Worm (Caenorhabditis elegans) whole organism, early embryonic: ENCODE measurements around the gene ttr-54.

Source experiments
- ama-1 ChIP-seq: fragments of 150-350 bp; optimal IDR thresholded peaks from 2 replicates; lab custom pipeline; 2014
- ceh-13 ChIP-seq: fragments of 200-800 bp; sonication (Bioruptor generic); optimal IDR thresholded peaks from 2 replicates; lab custom pipeline; 2018; ENCODE audit warnings: mild to moderate bottlenecking, missing genetic modification characterization, missing compliant biosample characterization
- flt-1 ChIP-seq: fragments of 200-800 bp; sonication (Bioruptor generic); IDR thresholded peaks from 2 replicates; pipeline ENCODE4 v1.3.6; 2022; ENCODE audit warnings: missing genetic modification characterization, missing compliant biosample characterization
- hnd-1 ChIP-seq: sonication (generic microtip); optimal IDR thresholded peaks from 2 replicates; lab custom pipeline; 2016; ENCODE audit warnings: missing genetic modification characterization, missing compliant biosample characterization
- tra-4 ChIP-seq: sonication (generic microtip); optimal IDR thresholded peaks from 2 replicates; lab custom pipeline; 2017; ENCODE audit warnings: missing genetic modification characterization, missing compliant biosample characterization

ce11 chrIV:10151439-10151997, 4.1 kb upstream of the ttr-54 start, which contains the start of gene copg-1:
- TF ChIP-seq tra-4 (tag; lab: Kevin White, UChicago) (no peak), ama-1 (lab: Kevin White, UChicago) (no peak), hnd-1 (tag; lab: Kevin White, UChicago) (no peak), ceh-13 (GFP tag; lab: Kevin White, UChicago) (no peak), flt-1 (no peak)
